Fruit fly (Drosophila melanogaster): ENCODE data around the gene raskol.

The raskol gene

DNA sequence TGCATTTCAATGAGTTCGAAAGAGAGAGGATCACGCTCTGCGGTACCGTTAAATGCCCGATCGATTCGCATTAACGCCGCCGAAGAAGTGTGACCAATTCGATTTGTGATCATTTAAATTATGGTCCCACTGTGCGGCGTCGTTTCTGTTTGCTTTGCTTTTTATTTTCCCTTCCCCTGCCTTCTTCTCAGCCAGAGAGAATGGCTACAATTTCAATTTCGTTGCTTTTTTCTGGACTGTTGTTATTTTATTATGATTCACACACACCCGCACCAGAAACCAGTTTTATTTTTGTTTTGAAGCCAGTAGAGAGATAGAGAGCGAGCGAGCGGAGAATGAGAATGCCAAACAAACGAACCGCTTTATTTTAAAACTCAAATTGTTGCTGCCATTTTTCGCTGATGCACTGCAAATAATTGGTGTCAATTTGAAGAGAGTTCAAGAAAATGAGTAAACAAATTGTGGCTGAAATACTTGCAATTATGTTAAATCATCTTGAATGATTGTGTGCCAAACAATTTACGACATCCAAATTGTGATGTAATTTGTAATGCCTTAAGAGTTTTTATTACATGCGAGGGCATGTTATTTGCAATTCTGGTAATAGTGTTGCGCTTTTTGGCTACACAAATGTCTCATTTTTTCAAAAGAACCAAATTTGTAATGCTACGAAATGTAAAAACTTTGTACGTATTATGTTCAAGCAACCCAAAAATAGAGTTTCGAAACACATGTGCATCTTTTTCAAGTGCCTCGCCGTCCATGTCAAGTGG, 32.8 kb downstream of the raskol start (continued):
- peak; percentile 23 for TF ChIP-seq lab (GFP tag; optimal IDR thresholded peaks at IDR 0.05)
- TF ChIP-seq CG17186 (GFP tag; optimal IDR thresholded peaks at IDR 0.05): no peak
- TF ChIP-seq dati (GFP tag; IDR thresholded peaks at IDR 0.05): no peak
- peak; percentile 16 for TF ChIP-seq CG12942 (GFP tag; optimal IDR thresholded peaks at IDR 0.05)
- TF ChIP-seq CG7556 (GFP tag; optimal IDR thresholded peaks at IDR 0.05): peak; percentile 36
- no peak for TF ChIP-seq CG7745 (tag; optimal IDR thresholded peaks at IDR 0.05)
- TF ChIP-seq CG13424 (tag; optimal IDR thresholded peaks at IDR 0.05): peak; percentile 45
- peak; percentile 2 for TF ChIP-seq nau (GFP tag; optimal IDR thresholded peaks at IDR 0.05)
- TF ChIP-seq CG17385 (GFP tag; optimal IDR thresholded peaks at IDR 0.05): peak; percentile 19
- TF ChIP-seq Eip74EF (GFP tag; optimal IDR thresholded peaks at IDR 0.05): peak in 1 of 2 experiments; percentile 17
- peak; percentile 53 for TF ChIP-seq grau (tag; optimal IDR thresholded peaks at IDR 0.05)
- peak; percentile 31 for TF ChIP-seq CG18599 (GFP tag; optimal IDR thresholded peaks at IDR 0.05)
- peak; percentile 7 for TF ChIP-seq tin (GFP tag; optimal IDR thresholded peaks at IDR 0.05)
- peak; percentile 45 for TF ChIP-seq tio (GFP tag; optimal IDR thresholded peaks at IDR 0.05)
- TF ChIP-seq CG18262 (tag; optimal IDR thresholded peaks at IDR 0.05): peak; percentile 65
- TF ChIP-seq Awh (GFP tag; IDR thresholded peaks at IDR 0.05): no peak
- TF ChIP-seq Xbp1 (GFP tag; optimal IDR thresholded peaks at IDR 0.05): peak; percentile 12
- no peak; the same call in 1 of the 3 replicates for TF ChIP-seq row (GFP tag; IDR thresholded peaks at IDR 0.05)
- TF ChIP-seq mam (GFP tag; optimal IDR thresholded peaks at IDR 0.05): peak; percentile 13
- TF ChIP-seq cg (GFP tag; optimal IDR thresholded peaks at IDR 0.05): peak; percentile 4
- TF ChIP-seq gem (tag; optimal IDR thresholded peaks at IDR 0.05): peak; percentile 62
- peak; percentile 29 for TF ChIP-seq CG18764 (GFP tag; optimal IDR thresholded peaks at IDR 0.05)
- no peak for TF ChIP-seq Elba2 (GFP tag; optimal IDR thresholded peaks at IDR 0.05)
- TF ChIP-seq cato (GFP tag; optimal IDR thresholded peaks at IDR 0.05; ENCODE audit: borderline replicate concordance): no peak
- TF ChIP-seq CG10654 (GFP tag; optimal IDR thresholded peaks at IDR 0.05): peak; percentile 11
- TF ChIP-seq ind (GFP tag; optimal IDR thresholded peaks at IDR 0.05): peak; percentile 40
- TF ChIP-seq sug (tag; optimal IDR thresholded peaks at IDR 0.05): no peak
- TF ChIP-seq CG1233 (GFP tag; optimal IDR thresholded peaks at IDR 0.05): peak; percentile 31
- TF ChIP-seq sqz (GFP tag; optimal IDR thresholded peaks at IDR 0.05): no peak
- TF ChIP-seq Ets97D (GFP tag; optimal IDR thresholded peaks at IDR 0.05): no peak
- peak; percentile 26 for TF ChIP-seq ems (GFP tag; optimal IDR thresholded peaks at IDR 0.05)
- TF ChIP-seq CG9932 (GFP tag; IDR thresholded peaks at IDR 0.05): peak; percentile 38; the same call in 1 of the 2 replicates
- TF ChIP-seq Fer3 (tag; optimal IDR thresholded peaks at IDR 0.05): no peak
- 0 out of 3 replicates have a peak, but pooled peaks have one; percentile 24 for TF ChIP-seq otp (GFP tag; IDR thresholded peaks at IDR 0.05)
- peak; percentile 19 for TF ChIP-seq lilli (GFP tag; optimal IDR thresholded peaks at IDR 0.05)
- no peak for TF ChIP-seq hkb (optimal IDR thresholded peaks at IDR 0.05)
- TF ChIP-seq hkb (GFP tag; IDR thresholded peaks at IDR 0.05): peak; percentile 62
- 0 out of 3 replicates have a peak, but pooled peaks have one; percentile 23 for TF ChIP-seq HLH4C (GFP tag; IDR thresholded peaks at IDR 0.05; ENCODE audit: partially characterized antibody)
- peak; percentile 26 for TF ChIP-seq CG16863 (GFP tag; optimal IDR thresholded peaks at IDR 0.05)
- TF ChIP-seq nmo (GFP tag; optimal IDR thresholded peaks at IDR 0.05): peak; percentile 60
- TF ChIP-seq Lim3 (GFP tag; IDR thresholded peaks at IDR 0.05): no peak
